Fruit fly (Drosophila melanogaster) ovary, adult (tissue): ENCODE data around the gene HUWE1.

Source experiments
- CG17801 ChIP-seq: fragments of 200-800 bp; optimal IDR thresholded peaks from 2 replicates; lab custom pipeline; 2019; ENCODE audit warnings: missing biosample characterization, mild to moderate bottlenecking, missing genetic modification characterization, moderate library complexity; ENCODE audit not compliant: partially characterized antibody

HUWE1 gene

DNA sequence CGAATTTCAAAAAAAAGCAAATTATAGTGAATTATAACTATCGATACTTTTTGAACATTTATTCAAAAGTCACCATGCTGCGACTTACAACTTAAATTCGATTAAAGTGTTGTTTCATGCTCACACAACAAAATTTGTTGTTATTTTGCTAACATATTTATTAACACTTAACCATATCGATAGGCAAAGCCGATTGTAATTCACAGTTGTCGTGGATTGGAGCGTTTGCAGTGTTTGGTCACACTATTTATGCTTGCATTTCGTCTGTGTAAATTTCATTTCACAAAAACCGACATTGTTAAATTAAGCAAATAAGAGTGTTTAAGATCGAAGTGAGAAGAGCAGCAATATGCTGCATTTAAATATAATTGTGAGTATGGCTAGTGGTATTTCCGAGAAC, at the start of gene HUWE1:
HUWE1 (plus strand) TSS at position 220 of the 400 bp plus-strand sequence.
- TF ChIP-seq CG17801 (GFP tag; lab: Kevin White, UChicago) = peak; percentile 59

DNA sequence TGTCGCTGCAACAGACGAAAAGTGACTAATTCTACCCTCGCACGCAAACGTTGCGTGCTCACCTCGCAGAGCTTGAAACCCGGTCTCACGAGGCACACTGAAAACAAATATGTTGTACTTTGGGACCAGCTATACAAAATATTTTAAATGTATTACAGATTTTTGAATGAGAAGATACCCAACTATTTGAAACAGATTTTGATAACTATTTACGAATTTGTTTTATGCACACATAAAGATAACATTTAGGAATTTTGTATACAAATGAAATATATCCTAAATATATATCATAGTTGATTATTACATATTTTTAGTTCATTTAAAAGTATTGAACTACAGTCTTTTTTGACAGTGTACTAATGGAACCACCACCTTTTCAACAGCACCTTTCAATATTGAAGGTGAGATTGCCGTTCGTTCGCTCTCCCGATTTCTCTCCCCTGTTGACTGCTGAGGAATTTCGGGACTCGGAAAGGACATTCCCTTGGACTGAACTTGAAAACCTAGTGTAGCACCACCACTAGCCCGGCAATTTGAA, 41.3 kb upstream of the HUWE1 start, which contains the start of gene CG15646:
CG15646 (minus strand) TSS at position 4 of the 538 bp plus-strand sequence.
- TF ChIP-seq CG17801 (GFP tag; lab: Kevin White, UChicago) = no peak

DNA sequence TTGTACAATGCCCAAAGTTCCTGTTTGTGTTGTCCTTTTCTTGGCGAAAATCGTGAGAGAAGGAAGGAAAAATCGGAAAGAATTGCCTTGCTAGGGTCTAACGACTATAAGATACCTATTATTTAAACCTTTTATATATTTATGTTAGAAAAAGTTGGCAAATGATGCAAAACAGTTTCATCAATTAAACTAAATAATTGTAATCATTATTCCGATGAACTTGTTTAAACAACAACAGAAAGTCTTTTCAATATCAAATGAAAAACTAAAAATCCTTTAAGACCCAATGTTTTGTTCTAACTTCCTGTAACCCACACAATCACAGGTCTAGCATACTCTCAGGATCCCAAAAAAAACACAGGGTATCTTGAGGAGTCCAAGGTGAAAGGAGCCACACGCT, 38.1 kb upstream of the HUWE1 start:
- TF ChIP-seq CG17801 (GFP tag; lab: Kevin White, UChicago) = no peak

DNA sequence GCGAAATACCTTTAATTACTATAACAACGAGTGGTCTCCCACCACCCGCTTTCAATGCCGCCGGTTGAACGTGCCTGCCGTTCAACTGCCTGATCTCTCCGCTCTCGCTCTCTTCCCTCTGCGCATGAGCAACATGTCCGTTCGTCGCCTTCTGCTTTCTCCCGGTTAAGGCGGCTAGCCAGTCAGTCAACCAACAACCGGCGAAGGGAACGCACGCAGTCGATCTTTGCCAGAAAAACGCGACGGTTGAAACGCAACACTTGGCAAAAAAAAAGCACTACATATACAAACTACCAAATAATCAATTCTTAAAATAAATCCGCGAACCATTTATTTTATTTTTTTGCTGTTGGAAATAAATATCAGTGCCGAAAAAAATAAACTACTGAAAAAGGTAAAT, 37.1 kb upstream of the HUWE1 start, which contains the start of gene CG12708:
CG12708 (plus strand) TSS at position 183 of the 400 bp plus-strand sequence.
- TF ChIP-seq CG17801 (GFP tag; lab: Kevin White, UChicago) = no peak

DNA sequence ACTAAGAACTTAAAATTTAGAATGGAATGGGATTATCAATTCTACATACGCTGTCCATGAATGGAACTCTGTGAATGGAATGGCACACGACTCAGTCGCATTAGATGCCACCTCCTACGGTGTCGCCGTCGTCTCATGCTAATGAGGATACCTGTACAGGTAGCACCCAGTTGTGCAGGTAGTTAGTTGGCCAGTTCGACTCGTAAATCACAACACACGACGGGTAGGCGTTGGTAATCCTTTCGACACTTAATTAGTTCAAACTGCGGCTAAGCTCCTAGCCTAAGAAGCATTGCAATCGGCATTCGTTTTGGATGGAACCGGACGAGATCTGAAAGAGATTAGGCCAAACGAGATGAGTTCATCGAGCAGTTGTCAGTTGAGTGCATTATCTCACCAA, 28.0 kb upstream of the HUWE1 start:
- TF ChIP-seq CG17801 (GFP tag; lab: Kevin White, UChicago) = no peak

DNA sequence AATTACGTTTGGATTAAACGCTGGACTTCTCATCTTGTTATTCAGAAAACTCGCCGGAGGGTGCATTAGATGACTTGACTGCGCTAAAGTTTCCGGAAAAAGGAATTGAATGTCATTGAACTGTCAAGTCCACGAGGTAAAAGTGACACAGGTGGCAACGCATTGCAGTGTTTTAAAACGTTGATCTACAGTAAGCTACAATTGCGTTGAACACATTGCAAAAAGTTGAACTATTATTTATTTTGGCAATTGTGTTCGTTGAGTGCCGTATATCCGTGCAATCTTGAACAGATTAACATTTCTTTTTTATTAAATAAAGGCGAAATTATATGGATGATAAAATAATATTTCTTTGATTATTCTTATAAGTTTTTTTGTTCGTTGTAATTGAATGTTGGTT, 23.7 kb upstream of the HUWE1 start, which contains the start of gene CG15599:
CG15599 (minus strand) TSS at position 101 of the 400 bp plus-strand sequence.
- no peak for TF ChIP-seq CG17801 (GFP tag; lab: Kevin White, UChicago)

DNA sequence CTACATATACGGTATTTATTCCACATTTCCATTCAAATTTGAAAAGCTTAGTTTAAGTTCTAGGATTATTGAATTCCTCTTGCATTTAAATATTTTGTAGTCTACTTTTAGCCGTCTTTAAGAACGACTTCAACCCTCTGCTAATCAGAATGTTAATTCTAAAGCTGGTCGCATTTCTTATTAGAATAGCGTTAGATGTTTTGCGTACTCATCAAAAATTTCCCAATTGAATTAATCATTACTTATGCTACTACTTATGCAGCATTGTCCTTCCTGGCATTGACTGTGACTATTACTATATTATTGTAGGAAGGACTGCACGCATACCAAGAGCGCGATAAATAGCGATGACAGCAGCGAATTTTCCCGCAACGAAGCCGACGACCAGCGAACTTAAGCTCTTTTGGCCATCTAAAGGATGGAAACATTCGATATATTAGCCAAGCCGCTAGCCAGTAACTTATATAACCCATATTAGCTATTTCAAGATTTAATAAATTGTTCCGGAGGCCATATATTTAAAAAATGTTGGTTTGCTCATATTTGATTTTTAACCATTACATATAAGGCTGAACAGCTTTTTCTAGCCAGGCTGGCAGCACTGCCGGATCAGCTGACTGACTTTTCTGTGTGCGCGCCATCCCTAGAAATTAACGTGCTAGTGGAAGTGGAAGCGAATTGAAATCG, 15.4 kb upstream of the HUWE1 start, which contains the start of gene CG8128:
CG8128 (plus strand) TSS at position 641 of the 687 bp plus-strand sequence.
- peak; percentile 8 for TF ChIP-seq CG17801 (GFP tag; lab: Kevin White, UChicago)

dm6 chrX:15697581-15698208, 14.7 kb upstream of the HUWE1 start:
- TF ChIP-seq CG17801 (GFP tag; lab: Kevin White, UChicago) = peak; percentile 86

dm6 chrX:15701047-15701446, 11.4 kb upstream of the HUWE1 start, which contains the start of gene CG9240:
Gene CG9240, minus strand, starts transcription at chrX:15701259.
- TF ChIP-seq CG17801 (GFP tag; lab: Kevin White, UChicago) = peak; percentile 47

DNA sequence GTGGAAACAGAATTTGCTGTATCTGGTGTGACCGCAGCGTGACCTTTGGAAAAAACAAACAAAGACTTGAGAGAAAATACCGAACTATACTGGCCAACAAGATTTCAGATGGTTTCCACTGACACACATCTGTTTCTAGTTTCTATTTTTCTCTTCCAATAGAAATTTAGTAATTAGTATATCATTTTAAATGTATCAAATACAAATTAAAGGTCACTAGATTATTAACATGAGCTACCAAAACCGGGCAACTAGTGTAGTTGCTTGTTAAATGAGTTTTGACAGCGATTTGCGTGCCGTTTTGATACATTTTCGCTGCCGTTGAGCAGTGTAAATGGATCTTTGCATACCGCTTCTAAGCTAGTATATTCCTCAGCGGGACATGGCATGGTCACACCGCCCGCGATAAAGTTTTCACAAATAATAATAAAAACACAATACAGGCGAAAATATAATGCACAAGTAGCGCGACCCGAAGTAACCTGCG, 8.7 kb upstream of the HUWE1 start, which contains the start of the genes Pis and Hap40:
Pis (minus strand) TSS at position 51 of the 487 bp plus-strand sequence.
Hap40 (plus strand) TSS at position 406 of the 487 bp plus-strand sequence.
- no peak for TF ChIP-seq CG17801 (GFP tag; lab: Kevin White, UChicago)

DNA sequence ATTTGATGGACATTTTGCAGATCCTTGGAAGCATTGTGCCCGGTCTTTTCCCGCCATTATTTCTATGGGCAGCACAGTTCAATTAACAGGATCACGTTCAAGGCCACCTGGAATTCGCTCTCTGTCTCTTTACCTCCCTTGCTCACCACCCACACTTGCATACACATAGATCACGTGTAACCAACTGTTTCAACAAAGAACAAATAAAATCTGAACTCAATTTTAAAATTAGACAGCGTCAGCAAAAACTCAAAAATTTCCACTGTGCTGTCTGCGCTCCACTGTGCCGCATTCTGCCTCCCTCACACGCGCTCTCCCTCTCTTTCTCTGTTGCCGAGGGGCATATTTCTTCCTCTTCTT, 2.8 kb upstream of the HUWE1 start:
- no peak for TF ChIP-seq CG17801 (GFP tag; lab: Kevin White, UChicago)

DNA sequence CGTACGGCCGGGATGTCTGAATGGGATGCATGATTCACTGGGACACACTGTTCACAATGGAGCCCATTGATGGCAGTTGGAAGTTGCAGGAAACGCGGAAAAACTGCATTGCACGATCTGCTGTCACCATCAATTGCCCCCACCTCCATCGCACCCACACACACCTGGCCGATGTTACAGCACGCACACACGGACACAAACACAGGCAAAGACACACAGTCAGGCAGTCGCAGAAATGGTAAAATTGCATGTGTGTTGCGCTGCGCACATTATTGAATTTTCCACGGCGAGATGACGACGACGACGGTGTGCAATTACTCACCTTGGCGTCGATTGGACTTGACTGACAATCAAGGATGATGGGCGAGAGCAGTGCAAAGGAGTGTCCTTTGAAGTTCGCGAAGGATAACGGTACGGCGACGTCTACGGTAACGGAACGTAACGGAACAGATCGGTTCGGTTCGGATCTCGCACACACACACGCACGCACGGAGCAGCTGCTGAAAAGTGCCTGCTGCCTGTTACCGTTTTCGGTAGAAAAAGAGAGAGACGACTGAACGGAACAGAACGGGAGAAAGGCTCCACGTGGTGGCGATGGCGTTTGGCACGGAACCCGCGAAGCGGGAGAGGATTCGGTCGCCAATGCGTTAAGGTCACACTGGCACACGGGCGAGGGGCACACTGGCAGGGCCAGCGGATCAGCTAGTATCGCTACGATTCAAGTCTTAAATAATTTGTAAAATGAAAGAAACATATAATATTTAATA, 2.3 kb upstream of the HUWE1 start, which contains the start of the genes CG9281 and CG15601:
CG9281 (minus strand) TSS at position 556 of the 767 bp plus-strand sequence.
CG15601 (plus strand) TSS at position 664 of the 767 bp plus-strand sequence.
- peak; percentile 63 for TF ChIP-seq CG17801 (GFP tag; lab: Kevin White, UChicago)

DNA sequence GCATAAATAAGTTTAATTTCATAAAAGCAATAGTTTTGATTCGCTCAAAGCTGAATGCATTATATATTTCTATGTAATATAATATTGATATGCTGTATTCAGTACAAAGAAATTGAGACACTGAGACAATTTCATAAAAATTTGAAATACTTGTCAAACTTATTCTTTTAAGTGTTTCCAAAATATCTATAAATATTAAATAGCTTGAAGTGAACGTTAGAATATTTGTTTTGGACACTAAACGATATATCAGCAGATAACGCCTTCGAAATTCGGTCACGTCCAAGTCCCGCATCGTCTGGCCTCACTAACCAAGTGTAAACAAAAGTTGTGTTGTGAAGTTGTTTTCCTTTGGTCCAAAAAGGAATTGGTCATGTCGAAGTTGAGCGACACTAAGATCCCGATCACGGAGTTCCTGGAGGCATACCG, 1.7 kb upstream of the HUWE1 start:
- no peak for TF ChIP-seq CG17801 (GFP tag; lab: Kevin White, UChicago)

- no peak for TF ChIP-seq CG17801 (GFP tag; lab: Kevin White, UChicago)
Measured at dm6 chrX:15731968-15732367, 19.5 kb downstream of the HUWE1 start, which contains the start of gene CG8191. Gene CG8191, plus strand, starts transcription at chrX:15732178.
